Fruit fly (Drosophila melanogaster) S2 (cell line): ENCODE data around the gene Cyp9f3.
A peak's percentile ranks its signal among the peaks of the same experiment; 100 is the strongest.

Experiments
- CG8478 ChIP-seq: fragments of >200 bp; optimal IDR thresholded peaks from 2 replicates; lab custom pipeline; 2018
- CTCF ChIP-seq, 2 experiments: fragments of >200 bp; optimal IDR thresholded peaks; 2 replicates each; lab custom pipeline; 2018

Gene Cyp9f3

DNA sequence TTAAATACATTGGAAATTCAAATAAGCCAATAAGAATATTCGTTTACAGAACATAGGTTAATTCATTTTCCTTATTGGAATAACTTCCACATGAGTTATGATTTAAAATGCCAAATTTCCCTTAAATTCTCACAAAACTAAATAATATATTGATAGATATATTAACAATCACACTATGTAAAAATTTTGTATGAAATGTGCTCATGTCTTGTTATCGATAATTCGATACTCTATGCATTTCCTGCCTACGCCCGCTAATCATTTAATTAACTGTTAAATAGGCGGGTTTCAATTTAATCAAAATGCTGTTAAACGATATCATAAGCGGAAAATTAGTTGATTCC, 27.6 kb upstream of the Cyp9f3 start, which contains the start of gene NANS:
Gene NANS (plus strand): TSS at position 269 of the 344 bp plus-strand sequence.
- no peak for TF ChIP-seq CTCF (optimal IDR thresholded peaks at IDR 0.05; lab: Kevin White, UChicago)

DNA sequence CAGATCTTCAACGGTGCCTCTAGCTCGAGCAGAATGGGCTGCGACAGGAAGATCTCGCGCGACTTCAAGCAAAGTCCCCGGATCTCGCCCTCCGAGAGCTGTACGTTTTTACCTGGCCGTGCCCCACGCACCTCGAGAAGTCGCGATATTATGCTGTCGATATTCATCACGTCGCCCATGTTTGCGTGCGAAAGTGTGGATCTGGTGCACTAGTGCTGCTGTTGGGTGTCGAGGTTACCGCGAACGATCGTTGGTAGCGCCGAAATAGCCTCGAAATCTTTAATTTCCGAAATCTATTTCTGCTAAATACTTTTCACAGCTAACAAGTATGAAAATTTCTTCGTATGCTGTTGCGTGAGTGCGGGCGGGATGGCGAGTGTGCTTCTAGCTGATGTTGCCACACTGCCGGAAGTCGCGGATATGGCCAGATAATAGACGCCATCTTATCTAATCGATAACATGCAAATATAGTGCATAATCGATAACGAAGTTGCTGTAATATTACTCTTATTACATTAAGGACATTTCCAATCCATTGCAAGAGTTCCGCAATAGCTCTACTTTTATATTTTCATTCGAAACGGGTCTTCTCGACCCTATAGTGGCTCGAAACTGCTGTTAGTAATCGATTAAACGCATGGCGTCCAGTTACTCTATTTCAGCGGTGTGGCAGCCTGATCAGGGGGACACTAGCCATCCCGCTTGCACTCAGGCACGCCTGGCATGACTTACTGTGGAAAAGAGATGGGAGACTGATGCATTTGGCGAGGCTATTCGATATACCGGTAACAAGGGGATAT, 27.0 kb upstream of the Cyp9f3 start, which contains the start of gene Pp1-87B:
Gene Pp1-87B (minus strand): TSS at position 408 of the 800 bp plus-strand sequence.
- TF ChIP-seq CTCF (optimal IDR thresholded peaks at IDR 0.05; lab: Kevin White, UChicago) (peak in 1 of 2 experiments; percentile 12), CG8478 (no peak)

DNA sequence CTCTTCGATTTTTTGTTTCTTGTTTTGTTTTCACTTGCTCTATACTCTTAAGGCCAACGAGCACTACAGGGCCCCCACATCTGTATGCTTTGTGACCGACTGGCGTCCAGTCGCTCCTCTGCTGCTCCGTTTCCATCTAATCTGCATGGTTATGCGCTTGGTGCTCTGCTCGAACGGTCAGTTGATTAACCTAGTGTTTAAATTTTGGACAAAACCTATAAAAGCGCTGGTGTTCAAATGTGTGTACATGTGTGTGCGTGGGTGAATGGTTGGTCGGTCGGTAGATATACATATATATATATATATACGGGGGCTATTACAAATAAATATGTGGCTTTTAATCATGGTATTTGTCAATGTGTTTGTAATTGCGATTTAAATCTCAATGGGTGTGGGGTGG, 25.3 kb upstream of the Cyp9f3 start:
- TF ChIP-seq CG8478 (no peak), CTCF (optimal IDR thresholded peaks at IDR 0.05; lab: Kevin White, UChicago) (no peak)

DNA sequence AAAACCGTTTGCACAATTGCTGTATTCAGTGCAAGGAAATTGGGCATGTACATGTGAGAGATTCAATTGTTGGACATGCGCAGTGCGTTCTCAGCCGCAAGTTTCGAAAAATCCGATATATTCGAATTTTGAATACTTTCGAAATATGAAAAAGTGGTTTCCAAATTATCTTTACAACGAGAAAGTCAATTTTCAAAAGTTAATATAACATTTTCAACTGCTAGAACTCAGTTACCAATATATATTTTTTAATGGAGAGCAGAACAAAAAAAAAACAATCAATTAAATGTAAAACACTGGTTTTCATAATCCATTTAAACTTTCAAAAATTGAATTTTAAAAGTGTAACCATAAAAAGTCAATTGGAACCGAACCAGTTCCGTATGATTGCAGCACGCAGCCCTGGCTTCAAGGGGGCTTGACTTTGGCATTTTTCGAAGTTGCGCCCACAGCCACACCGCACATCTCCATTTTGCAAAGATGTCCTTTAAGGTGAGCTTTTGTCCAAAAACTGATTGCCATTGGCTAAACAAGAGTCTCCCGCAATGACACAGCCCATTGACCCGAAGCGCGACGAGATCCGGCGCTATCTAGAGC, 23.7 kb upstream of the Cyp9f3 start, which contains the start of the genes Scgbeta and CG17202:
Gene Scgbeta (minus strand): TSS at position 51 of the 597 bp plus-strand sequence.
Gene CG17202 (plus strand): TSS at position 390 of the 597 bp plus-strand sequence.
- TF ChIP-seq CTCF (optimal IDR thresholded peaks at IDR 0.05; lab: Kevin White, UChicago) (peak; percentile 20 to 23), CG8478 (no peak)

DNA sequence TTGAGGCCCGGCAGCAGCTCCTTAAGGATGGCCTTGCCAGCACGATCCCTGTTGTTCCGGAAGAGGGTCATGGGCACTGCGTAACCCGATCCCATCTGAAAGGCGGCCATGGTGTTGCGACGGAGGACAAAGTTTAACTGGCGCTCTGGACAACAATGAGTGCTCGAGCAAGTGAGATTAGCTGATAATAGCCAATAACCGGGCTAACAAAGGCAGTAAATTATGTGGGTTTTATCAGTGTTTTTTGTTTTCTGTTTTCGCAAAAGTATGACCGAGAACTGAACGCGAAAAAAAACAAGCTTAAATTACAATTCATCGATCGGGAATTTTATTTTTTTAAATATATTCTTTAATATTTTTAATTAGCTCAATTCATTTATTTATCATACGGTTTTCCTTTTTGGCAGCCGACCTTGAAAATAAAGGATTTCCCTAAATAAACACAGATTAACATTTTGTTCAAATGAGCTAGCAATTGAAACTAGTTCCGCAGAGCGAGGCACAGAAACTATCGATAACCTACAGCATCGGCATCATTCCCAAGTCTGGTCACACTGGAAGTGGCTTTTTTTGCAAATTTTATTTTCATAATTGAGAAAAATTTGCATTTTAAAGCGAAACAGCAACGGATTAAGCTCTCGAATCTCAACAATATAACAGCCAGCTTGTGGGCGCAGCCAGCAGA, 14.7 kb upstream of the Cyp9f3 start, which contains the start of the genes Dip-C and pps:
Gene Dip-C (minus strand): TSS at position 486 of the 685 bp plus-strand sequence.
Gene pps (plus strand): TSS at position 555 of the 685 bp plus-strand sequence.
- TF ChIP-seq CG8478, result no peak
- peak in 1 of 2 experiments; percentile 30 for TF ChIP-seq CTCF (optimal IDR thresholded peaks at IDR 0.05; lab: Kevin White, UChicago)

DNA sequence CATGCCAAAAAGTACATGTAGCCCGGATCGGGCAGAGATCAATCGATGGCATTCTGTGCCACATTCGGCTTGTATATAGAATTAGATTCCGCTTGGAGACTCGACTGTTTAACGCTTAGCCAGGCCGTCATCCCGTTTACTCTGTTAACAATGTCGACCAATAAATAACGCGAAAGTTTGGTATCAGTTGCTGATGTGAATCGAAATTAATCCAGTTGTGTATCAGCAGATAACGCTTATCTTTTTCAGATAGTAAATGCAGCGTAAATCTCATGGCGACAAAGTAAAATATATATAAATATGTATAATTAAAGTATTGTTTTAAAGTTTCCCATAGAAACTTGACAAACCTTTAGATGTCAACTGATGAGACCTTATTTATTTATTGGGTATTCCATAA, 12.7 kb upstream of the Cyp9f3 start:
- TF ChIP-seq CG8478 (no peak), CTCF (optimal IDR thresholded peaks at IDR 0.05; lab: Kevin White, UChicago) (no peak)

DNA sequence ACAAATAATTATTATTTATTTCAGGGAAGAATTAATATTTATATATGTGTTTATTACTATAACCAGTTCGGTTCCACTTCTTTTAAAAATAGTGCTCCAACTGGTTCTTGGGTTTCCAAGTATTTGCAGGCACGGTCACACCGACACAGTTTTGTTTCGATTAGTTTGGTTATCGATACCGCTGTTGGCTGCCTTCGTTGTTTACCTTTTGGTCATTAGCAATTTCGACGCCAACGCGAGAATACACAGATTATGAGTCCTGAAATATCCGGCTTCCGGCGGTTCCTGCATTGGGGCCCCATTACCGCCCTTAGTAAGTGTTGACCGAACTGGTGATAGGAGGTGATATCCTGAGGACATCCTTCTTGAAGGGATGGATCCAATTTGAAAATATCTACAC, 9.4 kb upstream of the Cyp9f3 start, which contains the start of gene CG5196:
Gene CG5196 (plus strand): TSS at position 157 of the 400 bp plus-strand sequence.
- peak in 1 of 2 experiments; percentile 1 for TF ChIP-seq CTCF (optimal IDR thresholded peaks at IDR 0.05; lab: Kevin White, UChicago)
- no peak for TF ChIP-seq CG8478

DNA sequence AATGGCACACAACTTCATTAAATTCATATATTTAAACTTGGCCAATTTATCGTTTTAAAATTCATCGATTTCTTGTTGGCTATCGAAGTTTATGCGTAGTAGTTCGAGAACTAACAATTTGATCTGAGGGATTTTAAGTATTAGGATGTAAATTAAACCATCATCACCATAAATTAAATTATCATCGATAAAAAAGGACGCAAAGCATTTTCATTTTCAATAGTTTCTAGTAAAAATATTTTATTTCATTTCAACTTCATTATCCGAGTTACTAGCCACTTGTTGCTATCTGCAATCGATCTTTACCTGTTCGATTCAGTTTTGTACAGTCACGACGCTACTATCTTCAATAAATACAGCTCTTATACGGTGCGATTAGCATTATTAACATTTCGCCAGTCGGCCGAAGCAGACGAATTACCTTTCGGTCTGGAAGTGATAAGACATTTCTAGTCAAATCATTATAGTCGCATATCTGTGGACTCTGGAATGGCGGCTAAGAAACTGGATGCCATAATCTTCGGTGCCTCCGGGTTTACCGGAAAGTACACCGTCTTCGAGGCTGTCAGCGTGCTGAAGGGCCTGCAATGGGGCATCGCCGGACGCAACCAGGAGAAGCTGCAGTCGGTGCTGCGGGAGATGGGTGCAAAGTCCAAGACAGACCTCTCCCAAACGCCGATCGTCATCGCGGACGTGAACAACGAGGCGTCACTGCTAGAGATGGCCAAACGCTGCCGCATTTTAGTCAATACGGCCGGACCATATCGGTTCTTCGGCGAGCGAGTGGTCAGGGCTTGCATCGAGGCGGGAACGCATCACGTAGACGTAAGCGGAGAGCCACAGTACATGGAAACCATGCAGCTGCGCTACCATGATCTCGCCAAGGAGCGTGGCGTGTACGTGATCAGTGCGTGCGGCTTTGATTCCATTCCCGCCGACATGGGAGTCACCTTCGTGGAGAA, 7.8 kb upstream of the Cyp9f3 start, which contains the start of gene CG5167:
Gene CG5167 (plus strand): TSS at position 298 of the 962 bp plus-strand sequence.
- TF ChIP-seq CTCF (optimal IDR thresholded peaks at IDR 0.05; lab: Kevin White, UChicago), result no peak
- TF ChIP-seq CG8478, result no peak

DNA sequence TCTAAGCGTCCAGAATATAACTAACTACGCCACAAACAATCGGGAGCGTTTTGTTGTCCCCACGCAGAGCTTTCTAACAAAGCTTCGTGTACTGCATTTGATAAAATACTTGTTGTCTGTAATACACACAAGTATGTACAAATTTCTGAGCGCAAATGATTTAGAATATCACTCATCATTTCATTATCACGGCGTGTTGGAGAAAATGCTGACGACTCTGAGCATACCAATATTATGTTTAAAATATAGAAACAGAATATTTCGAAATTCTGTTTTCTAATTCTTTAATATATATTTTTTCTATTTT, 7.2 kb upstream of the Cyp9f3 start, which contains the start of gene Cyp9f2:
Gene Cyp9f2 (minus strand): TSS at position 101 of the 307 bp plus-strand sequence.
- TF ChIP-seq CG8478, result no peak
- no peak for TF ChIP-seq CTCF (optimal IDR thresholded peaks at IDR 0.05; lab: Kevin White, UChicago)

DNA sequence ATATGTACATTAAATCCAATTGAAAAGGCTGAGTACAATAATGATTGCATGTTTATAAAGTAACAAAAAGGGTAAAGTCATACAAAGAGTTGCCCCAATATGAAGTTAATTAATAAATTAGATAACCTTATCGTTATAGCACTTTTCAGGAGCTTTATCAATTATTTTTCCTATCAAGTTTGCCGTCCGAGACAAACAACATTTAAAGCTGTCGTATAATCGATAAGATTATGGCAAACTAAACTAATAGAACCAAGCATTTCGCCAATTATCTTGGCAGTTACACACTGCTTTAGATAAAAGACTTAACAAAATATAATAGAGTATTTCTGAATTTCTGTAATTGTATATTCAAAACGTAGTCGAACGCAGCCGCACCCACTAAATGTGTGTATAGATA, 6.4 kb upstream of the Cyp9f3 start:
- TF ChIP-seq CG8478 (no peak), CTCF (optimal IDR thresholded peaks at IDR 0.05; lab: Kevin White, UChicago) (no peak)

DNA sequence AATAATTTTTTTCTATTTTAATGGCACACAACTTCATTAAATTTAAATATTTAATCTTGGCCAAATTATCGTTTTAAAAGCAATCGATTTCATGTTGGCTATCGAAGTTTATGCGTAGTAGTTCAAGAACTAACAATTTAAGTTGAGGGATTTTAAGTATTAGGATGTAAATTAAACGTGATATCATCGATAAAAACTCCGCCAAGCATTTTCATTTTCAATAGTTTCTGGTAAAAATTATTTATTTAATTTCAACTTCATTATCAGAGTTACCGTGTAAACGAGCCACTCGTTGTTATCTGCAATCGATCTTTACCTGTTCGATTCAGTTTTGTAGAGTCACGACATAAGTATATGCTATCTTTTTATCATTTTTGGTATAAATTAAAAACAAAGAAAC, 4.2 kb upstream of the Cyp9f3 start:
- no peak for TF ChIP-seq CTCF (optimal IDR thresholded peaks at IDR 0.05; lab: Kevin White, UChicago)
- no peak for TF ChIP-seq CG8478

DNA sequence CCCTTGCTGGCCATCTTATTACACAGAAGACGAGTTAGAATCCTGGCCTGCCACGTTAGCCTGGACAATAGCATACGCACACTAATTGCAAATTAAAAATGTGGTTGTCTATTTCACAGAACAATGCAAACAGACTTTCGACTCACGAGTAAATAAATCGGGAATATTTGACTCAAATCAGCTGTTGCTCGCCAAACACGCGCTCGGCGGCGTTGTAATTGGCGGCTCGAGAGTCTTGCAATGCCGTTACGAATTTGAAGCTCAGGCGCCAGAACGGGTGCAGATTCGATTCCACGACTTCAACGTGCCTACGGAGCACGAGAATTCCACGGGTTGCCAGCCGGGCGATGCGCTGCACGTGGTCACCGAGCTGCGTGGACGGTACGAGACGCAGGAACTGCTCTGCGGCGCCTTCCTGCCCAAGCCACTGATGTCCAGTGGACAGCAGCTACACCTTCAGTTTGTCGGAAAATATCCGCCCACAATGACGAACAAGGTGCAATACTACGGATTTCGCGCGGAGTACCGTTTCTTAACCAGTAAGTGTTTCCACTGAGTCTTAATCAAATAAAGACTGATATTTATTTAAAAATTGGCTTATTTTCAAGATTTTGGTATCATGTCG, 3.1 kb upstream of the Cyp9f3 start, which contains the start of gene DNAlig3:
Gene DNAlig3 (minus strand): TSS at position 168 of the 625 bp plus-strand sequence.
- peak; percentile 6 to 13 for TF ChIP-seq CTCF (optimal IDR thresholded peaks at IDR 0.05; lab: Kevin White, UChicago)
- no peak for TF ChIP-seq CG8478

DNA sequence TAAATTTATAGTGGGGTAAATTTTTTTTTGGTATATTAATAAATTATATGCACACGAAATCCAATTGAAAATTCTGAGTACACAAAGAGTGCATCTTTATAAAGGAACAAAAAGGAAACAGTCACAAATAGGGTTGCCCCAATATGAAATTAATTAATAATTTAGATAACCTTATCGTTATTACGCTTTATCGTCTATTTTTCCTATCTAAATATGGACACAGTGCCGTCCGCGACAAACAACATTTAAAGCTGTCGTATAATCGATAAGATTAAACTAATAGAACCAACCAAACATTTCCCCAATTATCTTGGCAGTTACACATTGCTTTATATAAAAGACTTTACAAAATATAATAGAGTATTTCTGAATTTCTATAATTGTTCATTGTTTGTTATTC, 675 bp downstream of the Cyp9f3 start:
- TF ChIP-seq CTCF (optimal IDR thresholded peaks at IDR 0.05; lab: Kevin White, UChicago) (no peak), CG8478 (no peak)

DNA sequence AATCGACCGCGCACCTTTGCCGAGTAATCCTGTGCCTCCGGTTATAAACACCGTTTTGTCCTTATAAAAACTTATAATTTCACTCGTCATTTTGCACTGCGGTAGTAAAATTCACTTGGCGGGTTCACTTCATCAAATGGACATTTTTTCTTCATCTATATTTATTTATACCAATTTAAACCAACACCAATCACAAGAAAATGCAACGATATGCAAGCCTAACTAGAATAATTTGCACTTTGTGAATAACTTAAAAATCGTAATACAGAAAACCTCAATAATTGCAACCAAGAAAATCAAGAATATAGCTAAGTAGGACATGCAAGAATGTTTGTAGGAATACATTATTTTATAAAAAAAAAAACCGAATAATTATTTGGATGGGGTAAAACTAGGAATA, 2.8 kb downstream of the Cyp9f3 start, which contains the start of the genes CG10096 and CG10097:
Gene CG10096 (minus strand): TSS at position 101 of the 400 bp plus-strand sequence.
Gene CG10097 (minus strand): TSS at position 101 of the 400 bp plus-strand sequence.
- TF ChIP-seq CTCF (optimal IDR thresholded peaks at IDR 0.05; lab: Kevin White, UChicago) (no peak), CG8478 (no peak)
